Worm (Caenorhabditis elegans) whole organism, late embryonic: ENCODE results near the gene dhc-4.

Experiments
- C38D4.7 ChIP-seq: fragments of 200-800 bp; sonication (Bioruptor generic); optimal IDR thresholded peaks from 2 replicates; lab custom pipeline; 2018; ENCODE audit warnings: mild to moderate bottlenecking, missing genetic modification characterization, moderate library complexity, missing compliant biosample characterization
- F13H6.1 ChIP-seq: sonication (generic microtip); optimal IDR thresholded peaks from 2 replicates; lab custom pipeline; 2016; ENCODE audit warnings: missing genetic modification characterization, missing compliant biosample characterization
- K02D7.2 ChIP-seq: sonication (generic microtip); optimal IDR thresholded peaks from 2 replicates; lab custom pipeline; 2017; ENCODE audit warnings: mild to moderate bottlenecking, missing genetic modification characterization, missing compliant biosample characterization
- K09A11.1 ChIP-seq: sonication (generic microtip); optimal IDR thresholded peaks from 2 replicates; lab custom pipeline; 2017; ENCODE audit warnings: antibody characterized with exemption, mild to moderate bottlenecking, missing genetic modification characterization, missing compliant biosample characterization; ENCODE audit not compliant: insufficient read depth
- T23F11.4 ChIP-seq: fragments of 200-800 bp; sonication (Bioruptor generic); optimal IDR thresholded peaks from 2 replicates; lab custom pipeline; 2018; ENCODE audit warnings: mild to moderate bottlenecking, missing genetic modification characterization, missing compliant biosample characterization
- Y22D7AL.16 ChIP-seq: sonication (generic microtip); optimal IDR thresholded peaks from 2 replicates; lab custom pipeline; 2016; ENCODE audit warnings: missing genetic modification characterization, missing compliant biosample characterization
- ahr-1 ChIP-seq: sonication (generic microtip); optimal IDR thresholded peaks from 2 replicates; lab custom pipeline; 2016; ENCODE audit warnings: missing genetic modification characterization, missing compliant biosample characterization
- ama-1 ChIP-seq: fragments of 150-350 bp; optimal IDR thresholded peaks from 2 replicates; lab custom pipeline; 2014
- ceh-14 ChIP-seq: sonication (generic microtip); optimal IDR thresholded peaks from 2 replicates; lab custom pipeline; 2016; ENCODE audit warnings: missing genotype, missing genetic modification characterization, missing compliant biosample characterization
- ceh-19 ChIP-seq: fragments of 200-800 bp; sonication (Bioruptor generic); optimal IDR thresholded peaks from 2 replicates; lab custom pipeline; 2018; ENCODE audit warnings: mild to moderate bottlenecking, missing genetic modification characterization, missing compliant biosample characterization
- ceh-2 ChIP-seq: sonication (generic microtip); optimal IDR thresholded peaks from 2 replicates; lab custom pipeline; 2016; ENCODE audit warnings: missing genotype, missing genetic modification characterization, missing compliant biosample characterization
- ceh-24 ChIP-seq: sonication (generic microtip); optimal IDR thresholded peaks from 2 replicates; lab custom pipeline; 2016; ENCODE audit warnings: mild to moderate bottlenecking, missing genetic modification characterization, missing compliant biosample characterization
- ceh-30 ChIP-seq: fragments of 150-350 bp; optimal IDR thresholded peaks from 2 replicates; lab custom pipeline; 2014; ENCODE audit warnings: missing biosample characterization, missing genetic modification characterization
- ceh-31 ChIP-seq: sonication (generic microtip); optimal IDR thresholded peaks from 2 replicates; lab custom pipeline; 2016; ENCODE audit warnings: missing genetic modification characterization, missing compliant biosample characterization
- ceh-34 ChIP-seq: sonication (generic microtip); optimal IDR thresholded peaks from 2 replicates; lab custom pipeline; 2016; ENCODE audit warnings: mild to moderate bottlenecking, missing genetic modification characterization, missing compliant biosample characterization
- ceh-45 ChIP-seq: fragments of 200-800 bp; sonication (Bioruptor generic); IDR thresholded peaks from 2 replicates; pipeline ENCODE4 v1.3.6; 2022; ENCODE audit warnings: missing genetic modification reagents, missing genetic modification characterization, missing compliant biosample characterization
- che-1 ChIP-seq: sonication (generic microtip); optimal IDR thresholded peaks from 2 replicates; lab custom pipeline; 2016; ENCODE audit warnings: mild to moderate bottlenecking, missing genetic modification characterization, missing compliant biosample characterization
- elt-2 ChIP-seq: sonication (generic microtip); optimal IDR thresholded peaks from 2 replicates; lab custom pipeline; 2016; ENCODE audit warnings: missing genetic modification reagents, missing genetic modification characterization, missing compliant biosample characterization
- ets-4 ChIP-seq: sonication (generic microtip); optimal IDR thresholded peaks from 2 replicates; lab custom pipeline; 2016; ENCODE audit warnings: missing genetic modification characterization, missing compliant biosample characterization
- eyg-1 ChIP-seq: sonication (generic microtip); optimal IDR thresholded peaks from 2 replicates; lab custom pipeline; 2016; ENCODE audit warnings: missing genotype, missing genetic modification characterization, missing compliant biosample characterization
- fax-1 ChIP-seq: sonication (generic microtip); optimal IDR thresholded peaks from 2 replicates; lab custom pipeline; 2016; ENCODE audit warnings: missing genotype, missing genetic modification characterization, missing compliant biosample characterization
- fkh-10 ChIP-seq: fragments of 150-350 bp; optimal IDR thresholded peaks from 2 replicates; lab custom pipeline; 2014; ENCODE audit warnings: missing biosample characterization, missing genetic modification reagents, missing genetic modification characterization
- hlh-30 ChIP-seq: sonication (generic microtip); optimal IDR thresholded peaks from 2 replicates; lab custom pipeline; 2017; ENCODE audit warnings: antibody characterized with exemption, missing genetic modification characterization, missing compliant biosample characterization; ENCODE audit not compliant: insufficient read depth
- hlh-6 ChIP-seq: sonication (generic microtip); optimal IDR thresholded peaks from 2 replicates; lab custom pipeline; 2016; ENCODE audit warnings: missing genotype, missing genetic modification characterization, missing compliant biosample characterization
- lim-6 ChIP-seq: sonication (generic microtip); optimal IDR thresholded peaks from 2 replicates; lab custom pipeline; 2016; ENCODE audit warnings: missing genetic modification characterization, missing compliant biosample characterization
- nhr-232 ChIP-seq: sonication (generic microtip); optimal IDR thresholded peaks from 2 replicates; lab custom pipeline; 2016; ENCODE audit warnings: missing genetic modification characterization, missing compliant biosample characterization
- odd-2 ChIP-seq: sonication (generic microtip); optimal IDR thresholded peaks from 2 replicates; lab custom pipeline; 2017; ENCODE audit warnings: antibody characterized with exemption, mild to moderate bottlenecking, missing genetic modification characterization, missing compliant biosample characterization
- pat-9 ChIP-seq: fragments of 200-800 bp; sonication (Bioruptor generic); optimal IDR thresholded peaks from 2 replicates; lab custom pipeline; 2018; ENCODE audit warnings: mild to moderate bottlenecking, missing genetic modification characterization, moderate library complexity, missing compliant biosample characterization
- pha-2 ChIP-seq: sonication (generic microtip); optimal IDR thresholded peaks from 2 replicates; lab custom pipeline; 2017; ENCODE audit warnings: mild to moderate bottlenecking, missing genetic modification characterization, missing compliant biosample characterization
- pha-4 ChIP-seq: fragments of 150-350 bp; optimal IDR thresholded peaks from 2 replicates; lab custom pipeline; 2018; ENCODE audit warnings: missing biosample characterization, missing genetic modification reagents, missing genetic modification characterization
- pros-1 ChIP-seq: fragments of 150-350 bp; optimal IDR thresholded peaks from 2 replicates; lab custom pipeline; 2014; ENCODE audit warnings: missing biosample characterization, missing genetic modification reagents, missing genetic modification characterization
- ref-2 ChIP-seq: sonication (generic microtip); optimal IDR thresholded peaks from 2 replicates; lab custom pipeline; 2016; ENCODE audit warnings: missing genetic modification characterization, missing compliant biosample characterization
- rnt-1 ChIP-seq: sonication (generic microtip); optimal IDR thresholded peaks from 2 replicates; lab custom pipeline; 2016; ENCODE audit warnings: missing genetic modification characterization, missing compliant biosample characterization
- sdc-2 ChIP-seq: sonication (generic microtip); optimal IDR thresholded peaks from 2 replicates; lab custom pipeline; 2016; ENCODE audit warnings: missing genotype, missing genetic modification characterization, missing compliant biosample characterization
- sox-2 ChIP-seq: fragments of 200-800 bp; sonication (Bioruptor generic); IDR thresholded peaks from 2 replicates; pipeline ENCODE4 v1.3.6; 2022; ENCODE audit warnings: missing genetic modification reagents, missing genetic modification characterization, missing compliant biosample characterization
- syd-9 ChIP-seq: sonication (generic microtip); optimal IDR thresholded peaks from 2 replicates; lab custom pipeline; 2016; ENCODE audit warnings: mild to moderate bottlenecking, missing genetic modification characterization, moderate library complexity, missing compliant biosample characterization
- unc-55 ChIP-seq: sonication (generic microtip); optimal IDR thresholded peaks from 2 replicates; lab custom pipeline; 2017; ENCODE audit warnings: missing biosample characterization, missing genetic modification reagents, missing genetic modification characterization
- zip-5 ChIP-seq: sonication (generic microtip); optimal IDR thresholded peaks from 2 replicates; lab custom pipeline; 2016; ENCODE audit warnings: missing genetic modification characterization, missing compliant biosample characterization
- ztf-16 ChIP-seq: sonication (generic microtip); optimal IDR thresholded peaks from 2 replicates; lab custom pipeline; 2017; ENCODE audit warnings: missing genetic modification characterization, missing compliant biosample characterization

Gene dhc-4

DNA sequence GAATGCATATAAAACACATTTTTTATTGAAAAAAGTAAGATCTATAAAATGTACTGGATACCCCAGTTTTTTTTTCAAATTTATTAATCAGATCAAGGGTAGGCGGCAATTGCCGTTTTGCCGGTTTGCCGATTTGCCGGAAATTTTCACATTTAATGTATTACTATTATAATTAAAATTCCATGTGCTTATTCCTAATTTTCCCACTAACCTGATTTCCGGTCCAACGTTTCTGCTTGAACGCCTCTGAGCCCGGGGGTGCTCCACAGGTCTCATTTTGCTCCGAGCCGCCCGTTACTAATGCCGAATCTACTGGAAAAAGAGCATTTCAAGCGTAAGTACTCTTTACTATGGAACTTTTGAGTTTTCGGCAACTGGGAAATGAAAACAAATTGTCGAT lies at the start of gene dhc-4:
dhc-4 (plus strand) TSS at position 301 of the 400 bp plus-strand sequence.
- TF ChIP-seq eyg-1: no peak
- no peak for TF ChIP-seq ama-1 (lab: Kevin White, UChicago)
- TF ChIP-seq hlh-6 (tag; lab: Kevin White, UChicago): no peak
- TF ChIP-seq ceh-31 (tag; lab: Kevin White, UChicago): no peak
- no peak for TF ChIP-seq K02D7.2
- no peak for TF ChIP-seq odd-2
- TF ChIP-seq sdc-2 (tag; lab: Kevin White, UChicago): no peak
- TF ChIP-seq rnt-1 (tag; lab: Kevin White, UChicago): no peak
- no peak for TF ChIP-seq ceh-45 (GFP tag; lab: Robert Waterston, UW)
- no peak for TF ChIP-seq ztf-16 (tag; lab: Kevin White, UChicago)
- TF ChIP-seq ets-4 (tag; lab: Kevin White, UChicago): no peak
- no peak for TF ChIP-seq ahr-1
- TF ChIP-seq lim-6: no peak
- no peak for TF ChIP-seq zip-5 (tag; lab: Kevin White, UChicago)
- no peak for TF ChIP-seq Y22D7AL.16 (tag; lab: Kevin White, UChicago)
- TF ChIP-seq pha-4: no peak
- no peak for TF ChIP-seq unc-55
- TF ChIP-seq ceh-19 (GFP tag; lab: Kevin White, UChicago): no peak
- no peak for TF ChIP-seq sox-2 (GFP tag; lab: Robert Waterston, UW)
- TF ChIP-seq che-1 (tag; lab: Kevin White, UChicago): no peak

DNA sequence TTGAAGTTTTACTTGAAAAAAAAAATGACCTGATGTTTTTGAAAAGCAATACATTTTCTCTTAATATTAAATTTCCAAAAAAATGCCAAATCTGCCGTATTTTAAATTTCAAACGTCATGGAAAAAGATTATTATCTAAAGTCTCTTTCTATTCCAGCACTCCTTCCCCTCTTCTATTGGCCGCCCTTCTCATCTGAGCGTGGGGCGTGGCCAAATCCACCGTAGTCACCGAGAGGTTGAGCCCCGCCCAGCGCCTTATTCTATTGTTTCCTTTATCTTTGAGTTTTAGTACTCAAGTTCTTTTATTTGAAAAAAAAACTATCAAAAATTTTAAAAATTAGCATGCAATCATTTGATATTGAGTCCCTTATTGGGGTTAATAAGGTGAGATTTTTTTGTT lies 49.7 kb upstream of the dhc-4 start, which contains the start of gene vab-7:
vab-7 (plus strand) TSS at position 301 of the 400 bp plus-strand sequence.
- TF ChIP-seq ceh-24 (tag; lab: Kevin White, UChicago) (no peak), pha-2 (tag; lab: Kevin White, UChicago) (no peak), elt-2 (tag; lab: Kevin White, UChicago) (no peak), pros-1 (tag; lab: Kevin White, UChicago) (no peak), lim-6 (no peak), hlh-30 (tag; lab: Kevin White, UChicago) (no peak), odd-2 (no peak)
- TF ChIP-seq, all 69 proteins: peak for 0

DNA sequence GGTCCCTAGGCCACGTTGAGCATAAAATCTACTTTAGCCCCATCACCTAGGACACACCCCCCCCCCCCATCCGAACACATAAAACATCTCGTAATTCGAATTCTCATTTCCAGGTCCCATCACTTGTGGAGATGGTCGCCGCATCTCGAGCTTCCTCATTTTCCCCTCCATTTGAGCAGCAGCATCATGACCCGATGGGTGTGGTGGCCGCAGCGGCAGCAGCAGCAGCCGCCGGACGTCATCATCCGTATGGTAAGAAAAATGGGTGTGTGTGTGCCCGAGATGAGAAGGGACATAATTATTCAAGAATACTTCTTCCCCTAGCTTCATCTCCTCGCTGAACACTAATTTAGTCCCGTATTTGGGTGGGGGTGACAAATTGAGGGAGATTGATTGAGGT lies 48.3 kb upstream of the dhc-4 start:
- TF ChIP-seq ceh-45 (GFP tag; lab: Robert Waterston, UW) (0 out of 2 replicates have a peak, but pooled peaks have one; percentile 26), Y22D7AL.16 (tag; lab: Kevin White, UChicago) (no peak)

DNA sequence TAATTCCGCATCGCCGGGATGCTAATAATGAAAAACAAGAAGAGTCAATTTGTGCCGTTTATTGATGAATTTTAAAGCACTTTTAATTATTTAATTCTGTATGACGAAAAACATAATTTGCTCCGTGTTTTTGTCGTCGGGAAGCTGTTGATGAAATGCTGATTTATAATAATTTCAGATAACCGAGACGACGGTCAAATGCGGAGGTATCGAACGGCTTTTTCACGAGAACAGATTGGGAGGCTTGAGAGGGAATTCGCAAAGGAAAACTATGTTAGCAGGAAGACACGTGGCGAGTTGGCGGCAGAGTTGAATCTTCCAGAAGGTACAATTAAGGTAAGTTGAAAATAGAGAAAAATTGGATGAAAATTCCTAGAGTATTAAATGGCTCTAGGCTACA lies 46.2 kb upstream of the dhc-4 start:
- no peak for TF ChIP-seq F13H6.1 (tag; lab: Kevin White, UChicago)
- TF ChIP-seq nhr-232 (tag; lab: Kevin White, UChicago): no peak
- TF ChIP-seq ceh-14 (tag; lab: Kevin White, UChicago): no peak
- TF ChIP-seq hlh-6 (tag; lab: Kevin White, UChicago): no peak
- no peak for TF ChIP-seq pros-1 (tag; lab: Kevin White, UChicago)
- no peak for TF ChIP-seq fkh-10 (GFP tag; lab: Kevin White, UChicago)
- no peak for TF ChIP-seq ceh-30 (tag; lab: Kevin White, UChicago)
- TF ChIP-seq sdc-2 (tag; lab: Kevin White, UChicago): no peak
- no peak for TF ChIP-seq ceh-2 (tag; lab: Kevin White, UChicago)
- TF ChIP-seq K02D7.2: no peak
- TF ChIP-seq, all 69 proteins: peak for 0

DNA sequence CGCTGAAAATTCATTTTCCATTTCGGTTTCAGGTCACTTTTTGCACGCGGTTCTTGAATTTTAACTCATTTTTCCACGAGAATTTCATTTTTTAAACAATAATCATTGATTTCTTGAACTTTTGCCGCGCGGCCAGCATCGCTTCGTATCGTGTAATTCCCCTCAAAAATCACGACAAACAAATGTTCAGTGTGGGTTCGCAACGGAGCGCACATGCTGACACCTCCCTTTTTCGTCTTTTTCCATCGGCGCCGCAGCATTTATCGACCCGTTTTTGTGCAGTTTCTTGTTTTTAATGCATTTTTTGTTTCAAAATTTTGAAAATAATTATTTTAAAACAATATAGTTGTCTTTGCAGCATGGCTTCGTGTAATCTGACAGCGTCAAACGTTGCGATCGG lies 38.9 kb upstream of the dhc-4 start, which contains the start of gene M142.5:
M142.5 (plus strand) TSS at position 352 of the 400 bp plus-strand sequence.
- no peak for TF ChIP-seq ref-2 (tag; lab: Kevin White, UChicago)
- TF ChIP-seq ceh-31 (tag; lab: Kevin White, UChicago): peak; percentile 7
- no peak for TF ChIP-seq odd-2
- no peak for TF ChIP-seq hlh-6 (tag; lab: Kevin White, UChicago)

DNA sequence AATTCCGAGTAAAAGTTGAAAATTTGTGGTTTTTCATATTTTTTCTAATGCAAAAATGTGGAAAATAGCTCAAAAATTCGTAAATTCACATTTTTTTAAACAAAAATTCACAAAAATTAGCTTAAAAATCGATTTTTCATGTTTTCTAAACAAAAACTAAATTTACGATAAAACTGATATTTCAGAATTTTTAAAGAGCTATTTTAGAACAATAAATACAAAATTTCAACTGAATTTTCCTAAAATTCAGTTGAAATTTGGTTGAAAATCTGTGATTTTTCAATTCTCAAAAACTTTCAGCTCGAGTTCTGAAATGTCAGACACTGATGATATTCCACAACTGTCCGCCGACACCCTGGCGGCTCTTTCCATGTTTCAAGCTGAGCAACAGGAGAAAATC lies 36.4 kb upstream of the dhc-4 start, which contains the start of gene M142.8:
M142.8 (plus strand) TSS at position 301 of the 400 bp plus-strand sequence.
- TF ChIP-seq K09A11.1 (no peak), F13H6.1 (tag; lab: Kevin White, UChicago) (no peak), elt-2 (tag; lab: Kevin White, UChicago) (no peak), C38D4.7 (GFP tag; lab: Kevin White, UChicago) (no peak), ceh-34 (no peak), lim-6 (no peak), hlh-30 (tag; lab: Kevin White, UChicago) (no peak), zip-5 (tag; lab: Kevin White, UChicago) (no peak), eyg-1 (no peak), T23F11.4 (no peak), fax-1 (tag; lab: Kevin White, UChicago) (no peak), syd-9 (tag; lab: Kevin White, UChicago) (no peak), ztf-16 (tag; lab: Kevin White, UChicago) (no peak), pat-9 (tag; lab: Kevin White, UChicago) (no peak)
